Worm (Caenorhabditis elegans) whole organism, late embryonic: Measurements from ENCODE around the gene rab-7.

ENCODE experiments used
- C38D4.7 ChIP-seq: fragments of 200-800 bp; sonication (Bioruptor generic); optimal IDR thresholded peaks from 2 replicates; lab custom pipeline; 2018; ENCODE audit warnings: mild to moderate bottlenecking, missing genetic modification characterization, moderate library complexity, missing compliant biosample characterization
- T23F11.4 ChIP-seq: fragments of 200-800 bp; sonication (Bioruptor generic); optimal IDR thresholded peaks from 2 replicates; lab custom pipeline; 2018; ENCODE audit warnings: mild to moderate bottlenecking, missing genetic modification characterization, missing compliant biosample characterization
- ceh-45 ChIP-seq: fragments of 200-800 bp; sonication (Bioruptor generic); IDR thresholded peaks from 2 replicates; pipeline ENCODE4 v1.3.6; 2022; ENCODE audit warnings: missing genetic modification reagents, missing genetic modification characterization, missing compliant biosample characterization
- ceh-9 ChIP-seq: sonication (generic microtip); optimal IDR thresholded peaks from 2 replicates; lab custom pipeline; 2016; ENCODE audit warnings: mild to moderate bottlenecking, missing genetic modification characterization, inconsistent platforms, missing compliant biosample characterization
- dmd-4 ChIP-seq: sonication (generic microtip); optimal IDR thresholded peaks from 2 replicates; lab custom pipeline; 2016; ENCODE audit warnings: borderline replicate concordance, missing genetic modification characterization, missing compliant biosample characterization
- eyg-1 ChIP-seq: sonication (generic microtip); optimal IDR thresholded peaks from 2 replicates; lab custom pipeline; 2016; ENCODE audit warnings: missing genotype, missing genetic modification characterization, missing compliant biosample characterization
- fkh-10 ChIP-seq: fragments of 150-350 bp; optimal IDR thresholded peaks from 2 replicates; lab custom pipeline; 2014; ENCODE audit warnings: missing biosample characterization, missing genetic modification reagents, missing genetic modification characterization
- hlh-30 ChIP-seq: sonication (generic microtip); optimal IDR thresholded peaks from 2 replicates; lab custom pipeline; 2017; ENCODE audit warnings: antibody characterized with exemption, missing genetic modification characterization, missing compliant biosample characterization; ENCODE audit not compliant: insufficient read depth
- lin-11 ChIP-seq: fragments of 200-800 bp; sonication (Bioruptor generic); optimal IDR thresholded peaks from 2 replicates; lab custom pipeline; 2018; ENCODE audit warnings: mild to moderate bottlenecking, missing genetic modification characterization, missing compliant biosample characterization
- nfya-1 ChIP-seq: sonication (generic microtip); optimal IDR thresholded peaks from 2 replicates; lab custom pipeline; 2017; ENCODE audit warnings: missing genetic modification characterization, mild to moderate bottlenecking, missing compliant biosample characterization, antibody characterized with exemption, moderate library complexity
- nhr-232 ChIP-seq: sonication (generic microtip); optimal IDR thresholded peaks from 2 replicates; lab custom pipeline; 2016; ENCODE audit warnings: missing genetic modification characterization, missing compliant biosample characterization
- npax-4 ChIP-seq: sonication (generic microtip); optimal IDR thresholded peaks from 2 replicates; lab custom pipeline; 2016; ENCODE audit warnings: missing genetic modification characterization, missing compliant biosample characterization
- odd-2 ChIP-seq: sonication (generic microtip); optimal IDR thresholded peaks from 2 replicates; lab custom pipeline; 2017; ENCODE audit warnings: antibody characterized with exemption, mild to moderate bottlenecking, missing genetic modification characterization, missing compliant biosample characterization
- tbx-2 ChIP-seq: sonication (generic microtip); optimal IDR thresholded peaks from 2 replicates; lab custom pipeline; 2016; ENCODE audit warnings: missing genetic modification characterization, missing compliant biosample characterization

- no peak for TF ChIP-seq dmd-4 (tag; lab: Kevin White, UChicago)
- no peak for TF ChIP-seq ceh-9 (tag; lab: Kevin White, UChicago)
- TF ChIP-seq hlh-30 (tag; lab: Kevin White, UChicago): no peak
- no peak for TF ChIP-seq nfya-1 (tag; lab: Kevin White, UChicago)
- no peak for TF ChIP-seq odd-2 (tag; lab: Kevin White, UChicago)
- no peak for TF ChIP-seq nhr-232
- TF ChIP-seq npax-4 (tag; lab: Kevin White, UChicago): no peak
- no peak for TF ChIP-seq tbx-2 (tag; lab: Kevin White, UChicago)
- TF ChIP-seq ceh-45: no peak
- no peak for TF ChIP-seq lin-11
- TF ChIP-seq T23F11.4 (GFP tag; lab: Kevin White, UChicago): no peak
- TF ChIP-seq eyg-1 (tag; lab: Kevin White, UChicago): no peak
- TF ChIP-seq fkh-10 (GFP tag; lab: Kevin White, UChicago): no peak
- no peak for TF ChIP-seq C38D4.7
Observed at ce11 chrII:11976727-11977259, 10.1 kb upstream of the rab-7 start.
